Fruit fly (Drosophila melanogaster) whole organism, adult: ENCODE results near the gene Gyc88E.

ENCODE experiments used
- bab1 ChIP-seq: fragments of 200-800 bp; sonication (Bioruptor generic); optimal IDR thresholded peaks from 3 replicates; lab custom pipeline; 2019; ENCODE audit warnings: missing biosample characterization, mild to moderate bottlenecking, missing genetic modification characterization, moderate library complexity
- cic ChIP-seq: fragments of 200-800 bp; sonication (Bioruptor generic); optimal IDR thresholded peaks from 2 replicates; lab custom pipeline; 2017; ENCODE audit warnings: missing biosample characterization, mild to moderate bottlenecking, missing genetic modification characterization, moderate library complexity
- cnc ChIP-seq, 2 experiments: fragments of >200 bp; optimal IDR thresholded peaks; 2 replicates each; lab custom pipeline; 2017
- pad ChIP-seq: fragments of 200-800 bp; sonication (Bioruptor generic); optimal IDR thresholded peaks from 3 replicates; lab custom pipeline; 2017; ENCODE audit warnings: missing biosample characterization, missing genetic modification characterization, mild to moderate bottlenecking, moderate library complexity, missing genetic modification reagents
- tj ChIP-seq: fragments of 200-800 bp; sonication (Bioruptor generic); optimal IDR thresholded peaks from 3 replicates; lab custom pipeline; 2017; ENCODE audit warnings: missing biosample characterization, mild to moderate bottlenecking, missing genetic modification characterization, moderate library complexity

dm6 chr3R:15149772-15150512, at the start of gene Gyc88E:
- no peak for TF ChIP-seq cic
- no peak for TF ChIP-seq tj
- no peak for TF ChIP-seq bab1 (GFP tag; lab: Kevin White, UChicago)
- no peak for TF ChIP-seq pad
- no peak for TF ChIP-seq cnc (optimal IDR thresholded peaks at IDR 0.05; lab: Kevin White, UChicago)
